Fruit fly (Drosophila melanogaster) whole organism, embryonic: Measurements from ENCODE around the gene mRRF1.

Experiments used
- B-H2 ChIP-seq: fragments of 200-800 bp; sonication (Bioruptor generic); optimal IDR thresholded peaks from 2 replicates; lab custom pipeline; 2018; ENCODE audit warnings: missing biosample characterization, mild to moderate bottlenecking, missing genetic modification characterization
- CG10462 ChIP-seq: fragments of 200-800 bp; sonication (Bioruptor generic); optimal IDR thresholded peaks from 2 replicates; lab custom pipeline; 2016; ENCODE audit warnings: missing biosample characterization, missing genetic modification characterization
- CG10565 ChIP-seq: fragments of 200-800 bp; sonication (Bioruptor generic); optimal IDR thresholded peaks from 3 replicates; lab custom pipeline; 2016; ENCODE audit warnings: missing biosample characterization, mild to moderate bottlenecking, missing genetic modification characterization
- CG12155 ChIP-seq: fragments of 200-800 bp; sonication (Bioruptor generic); optimal IDR thresholded peaks from 3 replicates; lab custom pipeline; 2016; ENCODE audit warnings: missing biosample characterization, missing genetic modification characterization
- CG12659 ChIP-seq: fragments of 200-800 bp; sonication (Bioruptor generic); optimal IDR thresholded peaks from 3 replicates; lab custom pipeline; 2017; ENCODE audit warnings: mild to moderate bottlenecking, missing biosample characterization, missing genetic modification reagents, missing genetic modification characterization
- CG12769 ChIP-seq: fragments of 200-800 bp; sonication (Bioruptor generic); optimal IDR thresholded peaks from 2 replicates; lab custom pipeline; 2019; ENCODE audit warnings: missing biosample characterization, mild to moderate bottlenecking, missing genetic modification characterization, moderate library complexity
- CG15696 ChIP-seq: fragments of 200-800 bp; sonication (Bioruptor generic); optimal IDR thresholded peaks from 2 replicates; lab custom pipeline; 2019; ENCODE audit warnings: missing biosample characterization, mild to moderate bottlenecking, missing genetic modification characterization, moderate library complexity
- CG16815 ChIP-seq: fragments of 200-800 bp; sonication (Bioruptor generic); optimal IDR thresholded peaks from 3 replicates; lab custom pipeline; 2017; ENCODE audit warnings: missing biosample characterization, mild to moderate bottlenecking, missing genetic modification characterization
- CG30020 ChIP-seq: fragments of 200-800 bp; optimal IDR thresholded peaks from 2 replicates; lab custom pipeline; 2019; ENCODE audit warnings: missing biosample characterization, mild to moderate bottlenecking, missing genetic modification characterization, moderate library complexity
- CG31388 ChIP-seq: fragments of 200-800 bp; sonication (Bioruptor generic); optimal IDR thresholded peaks from 2 replicates; lab custom pipeline; 2016; ENCODE audit warnings: missing biosample characterization, missing genetic modification characterization
- CG6683 ChIP-seq: fragments of 200-800 bp; sonication (Bioruptor generic); optimal IDR thresholded peaks from 2 replicates; lab custom pipeline; 2017; ENCODE audit warnings: missing biosample characterization, mild to moderate bottlenecking, missing genetic modification characterization, missing genetic modification reagents
- CG6791 ChIP-seq: fragments of 200-800 bp; sonication (Bioruptor generic); IDR thresholded peaks from 3 replicates; pipeline ENCODE4 v1.3.6; 2022; ENCODE audit warnings: missing biosample characterization, missing genetic modification characterization; ENCODE audit not compliant: partially characterized antibody
- CG7745 ChIP-seq: fragments of 200-800 bp; sonication (Bioruptor generic); optimal IDR thresholded peaks from 2 replicates; lab custom pipeline; 2018; ENCODE audit warnings: missing biosample characterization, mild to moderate bottlenecking, missing genetic modification characterization, moderate library complexity
- CG7963 ChIP-seq: fragments of 200-800 bp; sonication (Bioruptor generic); IDR thresholded peaks from 3 replicates; pipeline ENCODE4 v1.3.6; 2022; ENCODE audit warnings: missing biosample characterization, missing genetic modification characterization; ENCODE audit not compliant: partially characterized antibody
- CG7987 ChIP-seq: fragments of 200-800 bp; sonication (Bioruptor generic); optimal IDR thresholded peaks from 2 replicates; lab custom pipeline; 2018; ENCODE audit warnings: missing biosample characterization, mild to moderate bottlenecking, missing genetic modification characterization, moderate library complexity
- CG9876 ChIP-seq: fragments of 200-800 bp; sonication (Bioruptor generic); optimal IDR thresholded peaks from 2 replicates; lab custom pipeline; 2016; ENCODE audit warnings: missing biosample characterization, missing genetic modification characterization
- Camta ChIP-seq: fragments of 200-800 bp; sonication (Bioruptor generic); optimal IDR thresholded peaks from 2 replicates; lab custom pipeline; 2016; ENCODE audit warnings: missing biosample characterization, missing genetic modification characterization
- Dad ChIP-seq: fragments of 200-800 bp; sonication (Bioruptor generic); optimal IDR thresholded peaks from 3 replicates; lab custom pipeline; 2016; ENCODE audit warnings: missing biosample characterization, missing genetic modification characterization
- Dref ChIP-seq: fragments of 200-800 bp; sonication (Bioruptor generic); IDR thresholded peaks from 2 replicates; pipeline ENCODE4 v1.3.6; 2022; ENCODE audit warnings: missing biosample characterization, missing genetic modification characterization
- ERR ChIP-seq: fragments of 200-800 bp; sonication (Bioruptor generic); optimal IDR thresholded peaks from 2 replicates; lab custom pipeline; 2016; ENCODE audit warnings: missing biosample characterization, missing genetic modification characterization
- Gsc ChIP-seq: fragments of 200-800 bp; sonication (Bioruptor generic); IDR thresholded peaks from 2 replicates; pipeline ENCODE4 v1.3.6; 2022; ENCODE audit warnings: missing biosample characterization, missing genetic modification characterization
- HLH54F ChIP-seq: fragments of 200-800 bp; sonication (Bioruptor generic); optimal IDR thresholded peaks from 3 replicates; lab custom pipeline; 2016; ENCODE audit warnings: missing biosample characterization, missing genetic modification characterization
- Hsf ChIP-seq: fragments of 200-800 bp; sonication (Bioruptor generic); optimal IDR thresholded peaks from 3 replicates; lab custom pipeline; 2016; ENCODE audit warnings: missing biosample characterization, missing genetic modification characterization
- Lim3 ChIP-seq: fragments of 200-800 bp; sonication (Bioruptor generic); IDR thresholded peaks from 2 replicates; pipeline ENCODE4 v1.3.6; 2022; ENCODE audit warnings: missing biosample characterization, missing genetic modification characterization
- MBD-R2 ChIP-seq: fragments of 200-800 bp; sonication (Bioruptor generic); IDR thresholded peaks from 2 replicates; pipeline ENCODE4 v1.3.6; 2022; ENCODE audit warnings: missing biosample characterization, missing genetic modification characterization
- NC2β ChIP-seq: fragments of 200-800 bp; sonication (Bioruptor generic); optimal IDR thresholded peaks from 2 replicates; lab custom pipeline; 2016; ENCODE audit warnings: missing biosample characterization, missing genetic modification characterization
- NFAT ChIP-seq: fragments of 200-800 bp; sonication (Bioruptor generic); IDR thresholded peaks from 2 replicates; pipeline ENCODE4 v1.3.6; 2022; ENCODE audit warnings: missing biosample characterization, missing genetic modification characterization
- Nf-YC ChIP-seq: fragments of 200-800 bp; optimal IDR thresholded peaks from 3 replicates; lab custom pipeline; 2019; ENCODE audit warnings: missing biosample characterization, mild to moderate bottlenecking, missing genetic modification characterization, moderate library complexity
- NfI ChIP-seq: fragments of 200-800 bp; sonication (Bioruptor generic); optimal IDR thresholded peaks from 3 replicates; lab custom pipeline; 2018; ENCODE audit warnings: missing biosample characterization, mild to moderate bottlenecking, missing genetic modification characterization, moderate library complexity
- Xrp1 ChIP-seq: fragments of 200-800 bp; sonication (Bioruptor generic); IDR thresholded peaks from 2 replicates; pipeline ENCODE4 v1.3.6; 2022; ENCODE audit warnings: missing biosample characterization, missing genetic modification characterization
- chn ChIP-seq: fragments of 200-800 bp; sonication (Bioruptor generic); optimal IDR thresholded peaks from 2 replicates; lab custom pipeline; 2016; ENCODE audit warnings: missing biosample characterization, missing genetic modification characterization
- crp ChIP-seq, 2 experiments: fragments of 200-800 bp; sonication (Bioruptor generic); optimal IDR thresholded peaks; 2 replicates in 1 of 2; 3 replicates in 1 of 2; lab custom pipeline; 2017; ENCODE audit warnings: missing biosample characterization in 2 of 2, missing genetic modification characterization in 2 of 2, mild to moderate bottlenecking in 1 of 2, moderate library complexity in 1 of 2
- disco-r ChIP-seq: fragments of 200-800 bp; sonication (Bioruptor generic); optimal IDR thresholded peaks from 2 replicates; lab custom pipeline; 2016; ENCODE audit warnings: missing biosample characterization, missing genetic modification characterization
- dm ChIP-seq: fragments of 200-800 bp; sonication (Bioruptor generic); optimal IDR thresholded peaks from 3 replicates; lab custom pipeline; 2016; ENCODE audit warnings: missing biosample characterization, missing genetic modification characterization
- gro ChIP-seq: fragments of 200-800 bp; sonication (Bioruptor generic); optimal IDR thresholded peaks from 2 replicates; lab custom pipeline; 2016; ENCODE audit warnings: missing biosample characterization, missing genetic modification characterization
- gsb-n ChIP-seq: fragments of 200-800 bp; sonication (Bioruptor generic); optimal IDR thresholded peaks from 3 replicates; lab custom pipeline; 2018; ENCODE audit warnings: missing biosample characterization, mild to moderate bottlenecking, missing genetic modification characterization
- h ChIP-seq: fragments of >200 bp; optimal IDR thresholded peaks from 2 replicates; lab custom pipeline; 2017
- her ChIP-seq: fragments of 200-800 bp; sonication (Bioruptor generic); optimal IDR thresholded peaks from 2 replicates; lab custom pipeline; 2016; ENCODE audit warnings: missing biosample characterization, missing genetic modification characterization
- inv ChIP-seq: fragments of 200-800 bp; sonication (Bioruptor generic); IDR thresholded peaks from 2 replicates; pipeline ENCODE4 v1.3.6; 2022; ENCODE audit warnings: missing biosample characterization, missing genetic modification characterization; ENCODE audit not compliant: partially characterized antibody
- jing ChIP-seq: fragments of 200-800 bp; sonication (Bioruptor generic); optimal IDR thresholded peaks from 2 replicates; lab custom pipeline; 2018; ENCODE audit warnings: missing biosample characterization, mild to moderate bottlenecking, missing genetic modification characterization
- kni ChIP-seq: fragments of 200-800 bp; sonication (Bioruptor generic); optimal IDR thresholded peaks from 3 replicates; lab custom pipeline; 2017; ENCODE audit warnings: mild to moderate bottlenecking, missing biosample characterization, missing genetic modification reagents, missing genetic modification characterization
- maf-S ChIP-seq: fragments of 200-800 bp; sonication (Bioruptor generic); optimal IDR thresholded peaks from 2 replicates; lab custom pipeline; 2016; ENCODE audit warnings: missing biosample characterization, missing genetic modification characterization
- nau ChIP-seq: fragments of 200-800 bp; sonication (Bioruptor generic); optimal IDR thresholded peaks from 3 replicates; lab custom pipeline; 2017; ENCODE audit warnings: missing biosample characterization, mild to moderate bottlenecking, missing genetic modification characterization, missing genetic modification reagents
- nerfin-2 ChIP-seq: fragments of 200-800 bp; sonication (Bioruptor generic); IDR thresholded peaks from 2 replicates; pipeline ENCODE4 v1.3.6; 2022; ENCODE audit warnings: missing biosample characterization, missing genetic modification characterization; ENCODE audit not compliant: partially characterized antibody
- odd ChIP-seq: fragments of 200-800 bp; sonication (Bioruptor generic); optimal IDR thresholded peaks from 2 replicates; lab custom pipeline; 2017; ENCODE audit warnings: missing biosample characterization, mild to moderate bottlenecking, missing genetic modification characterization
- ssp ChIP-seq: fragments of 200-800 bp; sonication (Bioruptor generic); IDR thresholded peaks from 2 replicates; pipeline ENCODE4 v1.3.6; 2022; ENCODE audit warnings: missing biosample characterization, missing genetic modification characterization
- stc ChIP-seq: fragments of 200-800 bp; sonication (Bioruptor generic); IDR thresholded peaks from 2 replicates; pipeline ENCODE4 v1.3.6; 2022; ENCODE audit warnings: missing biosample characterization, missing genetic modification characterization
- sug ChIP-seq: fragments of 200-800 bp; optimal IDR thresholded peaks from 2 replicates; lab custom pipeline; 2019; ENCODE audit warnings: missing biosample characterization, mild to moderate bottlenecking, missing genetic modification characterization, moderate library complexity
- zfh1 ChIP-seq: fragments of 200-800 bp; sonication (Bioruptor generic); IDR thresholded peaks from 3 replicates; pipeline ENCODE4 v1.3.6; 2022; ENCODE audit warnings: missing biosample characterization, missing genetic modification characterization
- zfh2 ChIP-seq: fragments of 200-800 bp; sonication (Bioruptor generic); optimal IDR thresholded peaks from 2 replicates; lab custom pipeline; 2016; ENCODE audit warnings: missing biosample characterization, missing genetic modification characterization

The mRRF1 gene

dm6 chr3L:9402157-9402890 lies 38.2 kb downstream of the mRRF1 start, which contains the start of gene eIF4E1 (continued):
- no peak for TF ChIP-seq zfh1
- peak; percentile 14 for TF ChIP-seq sug
- peak; percentile 38 for TF ChIP-seq ssp (GFP tag; lab: Robert Waterston, UW)
- TF ChIP-seq her (GFP tag; lab: Kevin White, UChicago): peak; percentile 5
- no peak for TF ChIP-seq CG10565 (GFP tag; lab: Kevin White, UChicago)
- peak; percentile 13 for TF ChIP-seq Hsf
- no peak for TF ChIP-seq kni (GFP tag; lab: Kevin White, UChicago)
- peak; percentile 75 for TF ChIP-seq CG10462
- TF ChIP-seq CG7963 (GFP tag; lab: Robert Waterston, UW): peak; percentile 67
- peak; percentile 14 for TF ChIP-seq CG30020 (tag; lab: Kevin White, UChicago)
- TF ChIP-seq maf-S (GFP tag; lab: Kevin White, UChicago): peak; percentile 2
- TF ChIP-seq CG12769: peak; percentile 18
- TF ChIP-seq Lim3: no peak
- TF ChIP-seq CG15696 (tag; lab: Kevin White, UChicago): peak; percentile 8
- peak; percentile 35 for TF ChIP-seq Dad (GFP tag; lab: Kevin White, UChicago)
- peak; percentile 81 for TF ChIP-seq inv (GFP tag; lab: Robert Waterston, UW)
- TF ChIP-seq zfh2: peak; percentile 16
- TF ChIP-seq Gsc (GFP tag; lab: Robert Waterston, UW): no peak
- peak; percentile 24 for TF ChIP-seq CG7987 (GFP tag; lab: Kevin White, UChicago)
- peak; percentile 77 for TF ChIP-seq CG12659 (GFP tag; lab: Kevin White, UChicago)
- no peak for TF ChIP-seq h (lab: Kevin White, UChicago)
- peak in 1 of 2 experiments; percentile 5 for TF ChIP-seq crp (GFP tag; optimal IDR thresholded peaks at IDR 0.05; lab: Kevin White, UChicago)
- peak; percentile 3 for TF ChIP-seq ERR
- no peak for TF ChIP-seq odd
- TF ChIP-seq HLH54F (GFP tag; lab: Kevin White, UChicago): peak; percentile 29
- TF ChIP-seq CG6683 (GFP tag; lab: Kevin White, UChicago): no peak
- peak; percentile 47 for TF ChIP-seq Nf-YC (tag; lab: Kevin White, UChicago)
- no peak for TF ChIP-seq Xrp1 (GFP tag; lab: Robert Waterston, UW)
- TF ChIP-seq jing (GFP tag; lab: Kevin White, UChicago): no peak
- TF ChIP-seq MBD-R2 (GFP tag; lab: Robert Waterston, UW): peak; percentile 78
- TF ChIP-seq CG12155 (GFP tag; lab: Kevin White, UChicago): peak; percentile 11
- no peak for TF ChIP-seq CG31388 (GFP tag; lab: Kevin White, UChicago)
- 0 out of 2 replicates have a peak, but pooled peaks have one; percentile 42 for TF ChIP-seq nerfin-2 (GFP tag; lab: Robert Waterston, UW)
- TF ChIP-seq dm (GFP tag; lab: Kevin White, UChicago): peak; percentile 61
- TF ChIP-seq gsb-n: no peak
- peak; percentile 7 for TF ChIP-seq NC2β (GFP tag; lab: Kevin White, UChicago)
- peak; percentile 27 for TF ChIP-seq NfI (GFP tag; lab: Kevin White, UChicago)
- peak; percentile 5 for TF ChIP-seq CG9876 (GFP tag; lab: Kevin White, UChicago)
- TF ChIP-seq CG6791 (GFP tag; lab: Robert Waterston, UW): peak; percentile 73
- TF ChIP-seq CG16815 (GFP tag; lab: Kevin White, UChicago): no peak
- TF ChIP-seq nau (GFP tag; lab: Kevin White, UChicago): no peak
- no peak for TF ChIP-seq chn
- TF ChIP-seq disco-r: no peak
- peak; percentile 32 for TF ChIP-seq Camta (GFP tag; lab: Kevin White, UChicago)
- TF ChIP-seq CG7745 (tag; lab: Kevin White, UChicago): peak; percentile 57
- peak; percentile 2 for TF ChIP-seq B-H2
- peak; percentile 54; the same call in 1 of the 2 replicates for TF ChIP-seq NFAT (GFP tag; lab: Robert Waterston, UW)
- peak; percentile 4; the same call in 1 of the 2 replicates for TF ChIP-seq stc (GFP tag; lab: Robert Waterston, UW)
- peak; percentile 92 for TF ChIP-seq Dref (GFP tag; lab: Robert Waterston, UW)
- TF ChIP-seq gro (GFP tag; lab: Kevin White, UChicago): peak; percentile 32
